Comparison of ENCODE assay signal across 3 worm cellular contexts in genomic region chrV:1015194-1015593, ce11.
TF ChIP-seq lines count a peak whose summit lies in the region.

No protein-coding gene starts in this region.

TF ChIP-seq in whole organism, L3 larva, 47 proteins besides CTCF, POLR2A, EP300 and RAD21:
- peak; percentile 97 for TF ChIP-seq nfya-1 (tag; optimal IDR thresholded peaks at IDR 0.05; lab: Kevin White, UChicago; ENCODE audit: insufficient read depth)
- no peak for TF ChIP-seq nhr-12 (tag; optimal IDR thresholded peaks at IDR 0.05; lab: Kevin White, UChicago)

TF ChIP-seq in whole organism, late embryonic, 69 proteins besides CTCF, POLR2A, EP300 and RAD21:
- TF ChIP-seq fkh-6 (tag; optimal IDR thresholded peaks at IDR 0.05; lab: Kevin White, UChicago) (no peak), nfya-1 (tag; optimal IDR thresholded peaks at IDR 0.05; lab: Kevin White, UChicago) (peak; percentile 93)
TF ChIP-seq in whole organism, late embryonic: peak in this region for 1.

TF ChIP-seq in whole organism, young adult, 124 proteins besides CTCF, POLR2A, EP300 and RAD21:
- TF ChIP-seq efl-1 (GFP tag; optimal IDR thresholded peaks at IDR 0.05; lab: Kevin White, UChicago) (no peak), nfyb-1 (GFP tag; IDR thresholded peaks at IDR 0.05; lab: Robert Waterston, UW) (0 out of 2 replicates have a peak, but pooled peaks have one; percentile 55)
